Worm (Caenorhabditis elegans): Measurements from ENCODE around the gene D1014.4.

- TF ChIP-seq cog-1 (tag; optimal IDR thresholded peaks at IDR 0.05) (no peak), ztf-29 (GFP tag; IDR thresholded peaks at IDR 0.05) (no peak), T22C8.4 (GFP tag; IDR thresholded peaks at IDR 0.05) (no peak), tab-1 (GFP tag; IDR thresholded peaks at IDR 0.05) (no peak)
These were observed 3.3 kb upstream of the D1014.4 start for ce11 chrV:8129719-8130118.

Data from whole organism, midembryonic.